Worm (Caenorhabditis elegans) whole organism, L2 larva: ENCODE measurements around the gene rad-51.

ENCODE experiments used
- F13H6.1 ChIP-seq: sonication (generic microtip); optimal IDR thresholded peaks from 2 replicates; lab custom pipeline; 2016; ENCODE audit warnings: missing genetic modification characterization, missing compliant biosample characterization
- Y55F3AM.14 ChIP-seq: fragments of 200-800 bp; sonication (Bioruptor generic); optimal IDR thresholded peaks from 2 replicates; lab custom pipeline; 2018; ENCODE audit warnings: mild to moderate bottlenecking, missing genetic modification characterization, missing compliant biosample characterization
- ceh-82 ChIP-seq: fragments of 150-350 bp; optimal IDR thresholded peaks from 2 replicates; lab custom pipeline; 2014; ENCODE audit warnings: missing biosample characterization, missing genetic modification characterization
- elt-3 ChIP-seq: sonication (generic microtip); optimal IDR thresholded peaks from 2 replicates; lab custom pipeline; 2017; ENCODE audit warnings: missing biosample characterization, missing genetic modification characterization
- fos-1 ChIP-seq: fragments of 150-350 bp; optimal IDR thresholded peaks from 2 replicates; lab custom pipeline; 2014; ENCODE audit warnings: missing biosample characterization, missing genetic modification characterization
- nhr-21 ChIP-seq: fragments of 150-350 bp; optimal IDR thresholded peaks from 2 replicates; lab custom pipeline; 2014; ENCODE audit warnings: missing biosample characterization, missing genetic modification characterization
- nhr-25 ChIP-seq: fragments of 150-350 bp; sonication (generic microtip); optimal IDR thresholded peaks from 3 replicates; lab custom pipeline; 2014; ENCODE audit warnings: missing biosample characterization, missing genetic modification characterization
- sma-9 ChIP-seq, 2 experiments: fragments of 150-350 bp in 1 of 2; sonication (generic microtip) in 1 of 2; optimal IDR thresholded peaks; 2 replicates each; lab custom pipeline; 2014 to 2016; ENCODE audit warnings: missing genetic modification characterization in 2 of 2, mild to moderate bottlenecking in 1 of 2, missing biosample characterization in 1 of 2, missing compliant biosample characterization in 1 of 2, missing genetic modification reagents in 1 of 2, moderate library complexity in 1 of 2
- unc-39 ChIP-seq: fragments of 150-350 bp; optimal IDR thresholded peaks from 2 replicates; lab custom pipeline; 2014; ENCODE audit warnings: missing biosample characterization, missing genetic modification characterization
- unc-62 ChIP-seq: fragments of 150-350 bp; optimal IDR thresholded peaks from 2 replicates; lab custom pipeline; 2014; ENCODE audit warnings: missing biosample characterization, missing genetic modification reagents, missing genetic modification characterization
- ztf-11 ChIP-seq: sonication (generic microtip); optimal IDR thresholded peaks from 2 replicates; lab custom pipeline; 2017; ENCODE audit warnings: missing biosample characterization, missing genetic modification characterization

ce11 chrIV:10276960-10277359, 7.1 kb downstream of the rad-51 start, which contains the start of gene Y43C5A.7:
- TF ChIP-seq F13H6.1 (tag; lab: Kevin White, UChicago), result no peak
- no peak for TF ChIP-seq nhr-21 (tag; lab: Kevin White, UChicago)
- TF ChIP-seq fos-1 (tag; lab: Kevin White, UChicago), result no peak
- TF ChIP-seq elt-3 (tag; lab: Kevin White, UChicago), result no peak
- no peak for TF ChIP-seq nhr-25 (tag; lab: Kevin White, UChicago)
- no peak for TF ChIP-seq Y55F3AM.14 (GFP tag; lab: Kevin White, UChicago)
- TF ChIP-seq ceh-82 (tag; lab: Kevin White, UChicago), result no peak
- TF ChIP-seq unc-39 (tag; lab: Kevin White, UChicago), result no peak
- TF ChIP-seq sma-9 (GFP tag; optimal IDR thresholded peaks at IDR 0.05; lab: Kevin White, UChicago), result no peak
- TF ChIP-seq sma-9 (tag; optimal IDR thresholded peaks at IDR 0.05; lab: Kevin White, UChicago), result no peak
- no peak for TF ChIP-seq unc-62 (GFP tag; lab: Kevin White, UChicago)
- TF ChIP-seq ztf-11 (tag; lab: Kevin White, UChicago), result no peak
